Worm (Caenorhabditis elegans): ENCODE data around the gene C29F9.8.

Gene C29F9.8

ce11 chrIII:87183-87582 is 9.7 kb downstream of the C29F9.8 start, which contains the start of the genes F54C4.4 and mrpl-40 (continued):
- TF ChIP-seq F13H6.1 (tag; optimal IDR thresholded peaks at IDR 0.05) (peak; percentile 56), sem-4 (tag; optimal IDR thresholded peaks at IDR 0.05) (no peak), unc-55 (GFP tag; optimal IDR thresholded peaks at IDR 0.05) (peak; percentile 81), lsy-2 (tag; optimal IDR thresholded peaks at IDR 0.05) (peak; percentile 56 to 82), nhr-77 (tag; optimal IDR thresholded peaks at IDR 0.05) (no peak), skn-1 (tag; optimal IDR thresholded peaks at IDR 0.05) (no peak), lin-39 (tag; optimal IDR thresholded peaks at IDR 0.05) (no peak), ama-1 (optimal IDR thresholded peaks at IDR 0.05) (no peak), unc-39 (tag; optimal IDR thresholded peaks at IDR 0.05) (no peak), nhr-23 (tag; optimal IDR thresholded peaks at IDR 0.05) (no peak), dmd-4 (tag; optimal IDR thresholded peaks at IDR 0.05) (no peak), Y55F3AM.14 (GFP tag; optimal IDR thresholded peaks at IDR 0.05) (no peak), nhr-25 (tag; optimal IDR thresholded peaks at IDR 0.05) (peak; percentile 37)

ce11 chrIII:86316-86715 is 10.6 kb downstream of the C29F9.8 start, which contains the start of gene attf-3:
Gene attf-3, minus strand, starts transcription at chrIII:86384.
- TF ChIP-seq lsy-2 (tag; optimal IDR thresholded peaks at IDR 0.05) (peak; percentile 20 to 84), nhr-12 (tag; optimal IDR thresholded peaks at IDR 0.05) (no peak), R02D3.7 (tag; optimal IDR thresholded peaks at IDR 0.05) (peak; percentile 17), lin-13 (GFP tag; optimal IDR thresholded peaks at IDR 0.05) (peak; percentile 78), alr-1 (tag; optimal IDR thresholded peaks at IDR 0.05) (no peak), nhr-25 (tag; optimal IDR thresholded peaks at IDR 0.05) (peak; percentile 40), mdl-1 (tag; optimal IDR thresholded peaks at IDR 0.05) (no peak), unc-62 (GFP tag; optimal IDR thresholded peaks at IDR 0.05) (no peak), C34F6.9 (tag; optimal IDR thresholded peaks at IDR 0.05) (peak; percentile 78), sma-3 (GFP tag; optimal IDR thresholded peaks at IDR 0.05) (peak; percentile 53), mab-5 (tag; optimal IDR thresholded peaks at IDR 0.05) (no peak), unc-55 (GFP tag; optimal IDR thresholded peaks at IDR 0.05) (peak; percentile 88), fos-1 (tag; optimal IDR thresholded peaks at IDR 0.05) (no peak), nhr-11 (tag; optimal IDR thresholded peaks at IDR 0.05) (no peak), lin-11 (tag; optimal IDR thresholded peaks at IDR 0.05) (peak; percentile 71), nhr-10 (tag; optimal IDR thresholded peaks at IDR 0.05) (no peak), ama-1 (optimal IDR thresholded peaks at IDR 0.05) (no peak), gmeb-1 (tag; optimal IDR thresholded peaks at IDR 0.05) (peak; percentile 62), peb-1 (tag; optimal IDR thresholded peaks at IDR 0.05) (no peak), sma-9 (GFP tag; optimal IDR thresholded peaks at IDR 0.05) (no peak), sma-9 (tag; optimal IDR thresholded peaks at IDR 0.05) (no peak), nhr-21 (tag; optimal IDR thresholded peaks at IDR 0.05) (no peak), ceh-16 (tag; optimal IDR thresholded peaks at IDR 0.05) (no peak), nhr-129 (tag; optimal IDR thresholded peaks at IDR 0.05) (peak; percentile 73), crh-2 (tag; optimal IDR thresholded peaks at IDR 0.05) (peak; percentile 72), Y55F3AM.14 (GFP tag; optimal IDR thresholded peaks at IDR 0.05) (no peak), ZK546.5 (tag; optimal IDR thresholded peaks at IDR 0.05) (no peak), nhr-6 (tag; optimal IDR thresholded peaks at IDR 0.05) (no peak), F13H6.1 (tag; optimal IDR thresholded peaks at IDR 0.05) (peak; percentile 35), ztf-4 (tag; optimal IDR thresholded peaks at IDR 0.05) (no peak), nhr-237 (tag; optimal IDR thresholded peaks at IDR 0.05) (no peak)

ce11 chrIII:84372-84771 is 12.5 kb downstream of the C29F9.8 start:
- TF ChIP-seq crh-2 (tag; optimal IDR thresholded peaks at IDR 0.05), result no peak
- no peak for TF ChIP-seq elt-3 (tag; optimal IDR thresholded peaks at IDR 0.05)
- no peak for TF ChIP-seq ceh-16 (tag; optimal IDR thresholded peaks at IDR 0.05)
- no peak for TF ChIP-seq nhr-129 (tag; optimal IDR thresholded peaks at IDR 0.05)
- TF ChIP-seq egl-27 (tag; optimal IDR thresholded peaks at IDR 0.05), result no peak
- no peak for TF ChIP-seq mab-5 (tag; optimal IDR thresholded peaks at IDR 0.05)
- TF ChIP-seq fos-1 (tag; optimal IDR thresholded peaks at IDR 0.05), result no peak
- TF ChIP-seq mbf-1 (tag; optimal IDR thresholded peaks at IDR 0.05), result no peak
- TF ChIP-seq ceh-82 (tag; optimal IDR thresholded peaks at IDR 0.05), result no peak
- no peak for TF ChIP-seq skn-1 (tag; optimal IDR thresholded peaks at IDR 0.05)
- TF ChIP-seq sem-4 (tag; optimal IDR thresholded peaks at IDR 0.05), result no peak
- TF ChIP-seq unc-55 (GFP tag; optimal IDR thresholded peaks at IDR 0.05), result no peak
- TF ChIP-seq nhr-25 (tag; optimal IDR thresholded peaks at IDR 0.05), result no peak

All from whole organism, L2 larva.